Fruit fly (Drosophila melanogaster): Measurements from ENCODE around the gene Hel25E.

Gene Hel25E

dm6 chr2L:5537063-5537462 is 5.1 kb downstream of the Hel25E start:
- no peak for TF ChIP-seq CG17801 (GFP tag; optimal IDR thresholded peaks at IDR 0.05; ENCODE audit: partially characterized antibody)

- TF ChIP-seq CG17801 (GFP tag; optimal IDR thresholded peaks at IDR 0.05; ENCODE audit: partially characterized antibody) = no peak
These were observed 5.5 kb downstream of the Hel25E start, which contains the start of gene tomb for dm6 chr2L:5536658-5537057. Gene tomb, minus strand, starts transcription at chr2L:5536758.

dm6 chr2L:5532061-5532460 is 10.1 kb downstream of the Hel25E start, which contains the start of gene Coq6:
Gene Coq6, minus strand, starts transcription at chr2L:5532223.
- no peak for TF ChIP-seq CG17801 (GFP tag; optimal IDR thresholded peaks at IDR 0.05; ENCODE audit: partially characterized antibody)

- TF ChIP-seq CG17801 (GFP tag; optimal IDR thresholded peaks at IDR 0.05; ENCODE audit: partially characterized antibody) = no peak
These were observed 14.3 kb downstream of the Hel25E start, which contains the start of gene CG31915 for dm6 chr2L:5527861-5528260. Gene CG31915, plus strand, starts transcription at chr2L:5528123.

- no peak for TF ChIP-seq CG17801 (GFP tag; optimal IDR thresholded peaks at IDR 0.05; ENCODE audit: partially characterized antibody)
These were observed 15.4 kb downstream of the Hel25E start, which contains the start of gene Cox11 for dm6 chr2L:5526738-5527137. Gene Cox11, plus strand, starts transcription at chr2L:5526957.

dm6 chr2L:5525723-5526122 is 16.4 kb downstream of the Hel25E start, which contains the start of gene Cap-D3:
Gene Cap-D3, plus strand, starts transcription at chr2L:5525905.
- TF ChIP-seq CG17801 (GFP tag; optimal IDR thresholded peaks at IDR 0.05; ENCODE audit: partially characterized antibody) = no peak

dm6 chr2L:5523848-5524473 is 18.2 kb downstream of the Hel25E start, which contains the start of the genes Vps52 and Elp4:
Gene Vps52, minus strand, starts transcription at chr2L:5523898.
Gene Elp4, plus strand, starts transcription at chr2L:5524139.
- TF ChIP-seq CG17801 (GFP tag; optimal IDR thresholded peaks at IDR 0.05; ENCODE audit: partially characterized antibody) = peak; percentile 51

- no peak for TF ChIP-seq CG17801 (GFP tag; optimal IDR thresholded peaks at IDR 0.05; ENCODE audit: partially characterized antibody)
These were observed 21.4 kb downstream of the Hel25E start for dm6 chr2L:5520757-5521156.

- TF ChIP-seq CG17801 (GFP tag; optimal IDR thresholded peaks at IDR 0.05; ENCODE audit: partially characterized antibody) = no peak
These were observed 22.2 kb downstream of the Hel25E start, which contains the start of the genes CG7382 and cl for dm6 chr2L:5519846-5520384. Gene CG7382, minus strand, starts transcription at chr2L:5519896. Gene cl, plus strand, starts transcription at chr2L:5520135.

dm6 chr2L:5517393-5517792 is 24.7 kb downstream of the Hel25E start, which contains the start of gene CG14020:
Gene CG14020, plus strand, starts transcription at chr2L:5517737.
- no peak for TF ChIP-seq CG17801 (GFP tag; optimal IDR thresholded peaks at IDR 0.05; ENCODE audit: partially characterized antibody)

dm6 chr2L:5514946-5515345 is 27.2 kb downstream of the Hel25E start:
- TF ChIP-seq CG17801 (GFP tag; optimal IDR thresholded peaks at IDR 0.05; ENCODE audit: partially characterized antibody) = no peak

- TF ChIP-seq CG17801 (GFP tag; optimal IDR thresholded peaks at IDR 0.05; ENCODE audit: partially characterized antibody) = no peak
These were observed 34.2 kb downstream of the Hel25E start for dm6 chr2L:5507823-5508438.

dm6 chr2L:5507082-5507481 is 35.0 kb downstream of the Hel25E start:
- no peak for TF ChIP-seq CG17801 (GFP tag; optimal IDR thresholded peaks at IDR 0.05; ENCODE audit: partially characterized antibody)

dm6 chr2L:5505130-5505529 is 37.0 kb downstream of the Hel25E start:
- TF ChIP-seq CG17801 (GFP tag; optimal IDR thresholded peaks at IDR 0.05; ENCODE audit: partially characterized antibody) = no peak

- TF ChIP-seq CG17801 (GFP tag; optimal IDR thresholded peaks at IDR 0.05; ENCODE audit: partially characterized antibody) = no peak
These were observed 39.2 kb downstream of the Hel25E start for dm6 chr2L:5502868-5503267.

- no peak for TF ChIP-seq CG17801 (GFP tag; optimal IDR thresholded peaks at IDR 0.05; ENCODE audit: partially characterized antibody)
These were observed 40.8 kb downstream of the Hel25E start for dm6 chr2L:5501335-5501734.
